Worm (Caenorhabditis elegans): ENCODE data around the gene sax-3.

The sax-3 gene

DNA sequence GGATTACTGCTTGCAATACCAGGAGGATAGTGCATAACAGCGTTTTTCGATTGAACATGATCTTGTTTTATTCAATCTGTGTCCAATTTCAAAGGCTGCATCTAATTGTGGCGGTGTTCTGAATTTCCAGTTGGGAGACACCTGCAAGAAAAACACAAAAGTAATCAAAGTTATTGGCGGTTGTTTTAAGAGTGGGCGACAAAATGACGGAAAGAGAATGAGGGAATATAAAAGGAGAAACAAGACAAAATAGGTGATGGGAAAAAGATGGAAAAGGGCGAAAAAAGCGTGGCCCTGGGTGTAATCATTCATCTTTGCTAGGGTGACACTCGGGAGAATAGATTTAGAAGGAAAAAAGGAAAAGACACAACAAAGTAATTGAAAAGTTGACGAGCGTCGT is at the start of gene sax-3, which contains the start of gene ZK377.15:
Gene sax-3 (minus strand): TSS at position 143 of the 400 bp plus-strand sequence.
Gene ZK377.15 (minus strand): TSS at position 101 of the 400 bp plus-strand sequence.
- no peak for TF ChIP-seq ztf-26 (tag; optimal IDR thresholded peaks at IDR 0.05)
- no peak for TF ChIP-seq Y56A3A.18 (GFP tag; IDR thresholded peaks at IDR 0.05)
- TF ChIP-seq hlh-26 (GFP tag; conservative IDR thresholded peaks at IDR 0.05) = no peak
- no peak for TF ChIP-seq egl-44 (GFP tag; IDR thresholded peaks at IDR 0.05)
- TF ChIP-seq mcd-1 (GFP tag; IDR thresholded peaks at IDR 0.05) = no peak
- TF ChIP-seq B0035.1 (tag; optimal IDR thresholded peaks at IDR 0.05) = no peak
- TF ChIP-seq akir-1 (GFP tag; optimal IDR thresholded peaks at IDR 0.05) = no peak
- TF ChIP-seq madf-10 (tag; optimal IDR thresholded peaks at IDR 0.05) = no peak
- TF ChIP-seq hrde-1 (tag; optimal IDR thresholded peaks at IDR 0.05; ENCODE audit: borderline replicate concordance) = no peak
- TF ChIP-seq ZK185.1 (tag; optimal IDR thresholded peaks at IDR 0.05; ENCODE audit: poor library complexity, severe bottlenecking) = no peak
- TF ChIP-seq nhr-90 (tag; optimal IDR thresholded peaks at IDR 0.05) = no peak
- TF ChIP-seq K12H6.12 (tag; optimal IDR thresholded peaks at IDR 0.05) = no peak
- TF ChIP-seq nhr-120 (GFP tag; IDR thresholded peaks at IDR 0.05) = no peak
- no peak for TF ChIP-seq chd-7 (tag; optimal IDR thresholded peaks at IDR 0.05)
- no peak for TF ChIP-seq let-607 (tag; optimal IDR thresholded peaks at IDR 0.05)
- no peak for TF ChIP-seq ekl-4 (GFP tag; IDR thresholded peaks at IDR 0.05)
- TF ChIP-seq F57C9.4 (tag; optimal IDR thresholded peaks at IDR 0.05) = no peak

DNA sequence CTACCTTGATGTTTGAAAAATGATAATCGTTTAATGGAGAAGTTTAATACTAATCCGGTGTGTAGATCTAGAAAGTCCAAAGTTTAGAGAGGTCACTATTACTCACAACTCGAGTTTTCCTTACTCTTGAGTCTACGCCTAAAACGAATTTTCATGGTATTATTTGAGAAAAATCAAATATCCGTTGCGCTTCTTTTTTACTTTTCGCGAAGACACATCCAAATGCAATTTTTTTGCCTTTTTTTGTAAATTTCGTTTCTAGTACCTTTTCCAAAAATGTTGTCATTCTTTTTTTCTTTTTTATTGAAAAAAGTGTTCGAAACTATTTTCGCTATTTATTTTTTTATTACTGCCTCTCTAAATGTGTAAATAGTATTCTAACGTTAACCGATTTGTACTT is 48.0 kb upstream of the sax-3 start:
- TF ChIP-seq T26A5.8 (tag; optimal IDR thresholded peaks at IDR 0.05) = no peak
- no peak for TF ChIP-seq lir-1 (GFP tag; conservative IDR thresholded peaks at IDR 0.05)
- no peak for TF ChIP-seq bed-2 (GFP tag; IDR thresholded peaks at IDR 0.05)
- TF ChIP-seq efl-1 (GFP tag; optimal IDR thresholded peaks at IDR 0.05) = no peak
- TF ChIP-seq zim-3 (tag; optimal IDR thresholded peaks at IDR 0.05) = no peak
- TF ChIP-seq ztf-25 (GFP tag; IDR thresholded peaks at IDR 0.05) = no peak
- no peak for TF ChIP-seq akir-1 (GFP tag; optimal IDR thresholded peaks at IDR 0.05)
- TF ChIP-seq B0035.1 (tag; optimal IDR thresholded peaks at IDR 0.05) = no peak

DNA sequence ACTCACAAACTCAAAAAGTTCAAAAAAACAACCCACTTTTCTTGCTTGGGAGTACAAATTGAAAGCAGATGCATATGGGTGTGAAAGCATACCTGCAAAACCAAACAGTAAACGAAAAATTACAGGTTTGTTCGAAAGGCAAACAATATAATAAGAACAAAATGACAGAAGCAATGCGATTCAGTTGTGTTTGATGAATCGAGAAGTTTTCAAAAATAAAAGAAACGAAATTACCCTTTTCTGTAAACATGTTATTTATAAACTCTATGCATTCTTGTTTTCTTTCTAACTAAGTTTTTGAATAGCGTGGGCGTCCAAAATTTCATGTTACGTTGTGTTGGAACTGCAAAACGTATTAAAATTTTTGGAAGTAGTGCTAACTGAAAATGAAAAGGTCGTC is 43.2 kb upstream of the sax-3 start, which contains the start of gene sox-4:
Gene sox-4 (minus strand): TSS at position 101 of the 400 bp plus-strand sequence.
- TF ChIP-seq let-607 (tag; optimal IDR thresholded peaks at IDR 0.05) (no peak), K12H6.12 (tag; optimal IDR thresholded peaks at IDR 0.05) (no peak), nhr-27 (tag; optimal IDR thresholded peaks at IDR 0.05) (no peak), atf-7 (tag; optimal IDR thresholded peaks at IDR 0.05) (no peak), nfyb-1 (GFP tag; IDR thresholded peaks at IDR 0.05) (no peak), B0019.2 (GFP tag; conservative IDR thresholded peaks at IDR 0.05) (no peak), Y53G8AR.9 (GFP tag; conservative IDR thresholded peaks at IDR 0.05) (no peak), akir-1 (GFP tag; optimal IDR thresholded peaks at IDR 0.05) (no peak), unc-62 (GFP tag; optimal IDR thresholded peaks at IDR 0.05) (no peak), sea-2 (GFP tag; IDR thresholded peaks at IDR 0.05) (no peak), lir-1 (GFP tag; conservative IDR thresholded peaks at IDR 0.05) (no peak), F22D6.2 (tag; optimal IDR thresholded peaks at IDR 0.05) (no peak), nhr-90 (tag; optimal IDR thresholded peaks at IDR 0.05) (no peak), mxl-1 (tag; optimal IDR thresholded peaks at IDR 0.05) (no peak), ztf-22 (GFP tag; optimal IDR thresholded peaks at IDR 0.05) (no peak), let-526 (GFP tag; IDR thresholded peaks at IDR 0.05) (no peak), ztf-28 (GFP tag; IDR thresholded peaks at IDR 0.05) (no peak), lag-1 (GFP tag; IDR thresholded peaks at IDR 0.05) (no peak), rcor-1 (GFP tag; IDR thresholded peaks at IDR 0.05) (no peak), Y53F4B.3 (GFP tag; IDR thresholded peaks at IDR 0.05) (no peak)

All from whole organism, young adult.